Fruit fly (Drosophila melanogaster) S2 (cell line): ENCODE measurements around the gene CG33268.

Experiments used
- CG8478 ChIP-seq: fragments of >200 bp; optimal IDR thresholded peaks from 2 replicates; lab custom pipeline; 2018
- CTCF ChIP-seq, 2 experiments: fragments of >200 bp; optimal IDR thresholded peaks; 2 replicates each; lab custom pipeline; 2018

DNA sequence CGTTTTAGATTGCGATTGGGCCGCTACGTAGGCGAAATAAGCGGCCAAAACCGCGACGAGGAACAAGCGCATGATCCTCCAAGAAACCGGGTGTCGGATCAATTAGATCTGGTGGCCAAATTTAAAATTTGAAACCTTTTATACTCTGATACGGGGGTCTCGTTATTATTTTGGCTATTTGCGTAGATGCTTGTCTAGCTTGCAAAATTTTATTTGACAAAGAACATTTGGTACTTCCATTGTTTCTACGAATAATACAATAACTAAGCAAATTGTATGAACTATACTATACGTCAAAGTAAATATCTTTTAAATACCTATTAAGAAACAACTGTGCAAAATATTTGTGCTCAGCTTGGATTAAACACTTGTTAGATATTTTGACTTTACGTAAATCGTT lies 29.0 kb upstream of the CG33268 start, which contains the start of gene Muc68Ca:
- TF ChIP-seq CG8478 (lab: Kevin White, UChicago): no peak
- no peak for TF ChIP-seq CTCF (optimal IDR thresholded peaks at IDR 0.05; lab: Kevin White, UChicago)
